Worm (Caenorhabditis elegans): ENCODE measurements around the gene srx-97.

- no peak for TF ChIP-seq cog-1 (tag; optimal IDR thresholded peaks at IDR 0.05)
- no peak for TF ChIP-seq tab-1 (GFP tag; IDR thresholded peaks at IDR 0.05)
Observed at ce11 chrII:3659776-3660175, 9.4 kb downstream of the srx-97 start, which contains the start of gene F19B10.4.
